Fruit fly (Drosophila melanogaster) whole organism, adult: ENCODE measurements around the gene Muc18B.

Experiments used
- CG14711 ChIP-seq: fragments of 200-800 bp; sonication (Bioruptor generic); optimal IDR thresholded peaks from 2 replicates; lab custom pipeline; 2018; ENCODE audit warnings: missing biosample characterization, mild to moderate bottlenecking, missing genetic modification characterization, moderate library complexity
- bab1 ChIP-seq: fragments of 200-800 bp; sonication (Bioruptor generic); optimal IDR thresholded peaks from 3 replicates; lab custom pipeline; 2019; ENCODE audit warnings: missing biosample characterization, mild to moderate bottlenecking, missing genetic modification characterization, moderate library complexity
- ovo ChIP-seq: fragments of 200-800 bp; sonication (Bioruptor generic); optimal IDR thresholded peaks from 2 replicates; lab custom pipeline; 2016; ENCODE audit warnings: missing biosample characterization, missing genetic modification characterization

DNA sequence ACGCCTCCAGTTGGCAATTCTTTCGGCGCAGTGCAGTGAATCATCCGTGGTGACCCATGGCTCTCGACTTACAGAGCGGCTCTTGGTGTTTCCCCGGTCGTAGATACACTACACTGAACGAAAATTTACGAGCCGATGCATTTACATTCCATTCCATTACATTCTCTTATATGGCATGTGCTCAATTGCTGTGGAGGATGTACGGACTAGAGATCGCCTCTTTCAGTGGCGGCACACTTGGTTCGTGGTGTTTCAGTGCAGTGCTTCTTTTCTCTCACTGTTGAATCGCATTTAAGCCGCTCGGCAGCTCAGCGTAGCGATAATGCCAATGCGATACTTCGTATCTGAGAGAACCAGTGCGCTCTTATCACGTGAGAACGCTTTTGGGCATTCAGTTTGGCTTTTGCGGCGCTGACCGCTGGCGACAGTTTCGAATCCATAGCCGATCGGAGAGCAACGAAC is 27.7 kb upstream of the Muc18B start, which contains the start of gene Mec2:
- TF ChIP-seq ovo (GFP tag; lab: Kevin White, UChicago) (peak; percentile 16), CG14711 (tag; lab: Kevin White, UChicago) (peak; percentile 27), bab1 (GFP tag; lab: Kevin White, UChicago) (peak; percentile 68)
